Worm (Caenorhabditis elegans): ENCODE data around the gene F59E12.6.

DNA sequence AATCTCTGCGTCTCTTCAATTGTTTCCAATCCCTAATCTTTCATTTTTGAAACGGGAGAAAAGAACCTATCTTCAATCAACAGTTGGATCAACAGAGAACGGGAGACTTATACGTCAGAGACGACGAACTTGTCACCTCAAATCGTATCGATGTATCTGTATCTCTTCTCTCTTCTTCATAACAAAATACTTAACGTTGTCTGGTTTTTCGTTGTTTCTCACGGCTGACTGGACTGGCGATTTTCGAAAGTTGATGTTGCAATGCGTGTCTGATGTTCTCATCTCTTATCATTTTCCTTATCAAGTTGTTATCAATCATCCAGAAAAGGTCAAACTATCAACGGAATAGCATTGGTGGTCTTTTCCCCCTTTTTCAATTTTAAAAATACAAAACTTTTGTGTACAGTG lies 25.2 kb downstream of the F59E12.6 start:
- TF ChIP-seq cog-1 (tag; optimal IDR thresholded peaks at IDR 0.05) (no peak), tab-1 (GFP tag; IDR thresholded peaks at IDR 0.05) (no peak), klf-2 (GFP tag; conservative IDR thresholded peaks at IDR 0.05) (no peak), ztf-23 (GFP tag; IDR thresholded peaks at IDR 0.05) (no peak)
